Worm (Caenorhabditis elegans) whole organism, young adult: ENCODE measurements around the gene F58G6.3.

Experiments used
- B0261.1 ChIP-seq: sonication (generic microtip); optimal IDR thresholded peaks from 2 replicates; lab custom pipeline; 2016; ENCODE audit warnings: mild to moderate bottlenecking, missing genetic modification characterization, moderate library complexity, missing compliant biosample characterization
- C17E4.6 ChIP-seq: fragments of 200-800 bp; sonication (Bioruptor generic); IDR thresholded peaks from 2 replicates; pipeline ENCODE4 v1.3.6; 2022; ENCODE audit warnings: missing genetic modification reagents, missing genetic modification characterization, missing compliant biosample characterization
- F10E7.11 ChIP-seq: sonication (generic microtip); optimal IDR thresholded peaks from 2 replicates; lab custom pipeline; 2017; ENCODE audit warnings: mild to moderate bottlenecking, missing genetic modification characterization, moderate library complexity, missing compliant biosample characterization
- F52B5.7 ChIP-seq: sonication (generic microtip); optimal IDR thresholded peaks from 2 replicates; lab custom pipeline; 2016; ENCODE audit warnings: mild to moderate bottlenecking, missing genetic modification characterization, missing compliant biosample characterization
- K12H6.12 ChIP-seq: fragments of 200-800 bp; sonication (Bioruptor generic); optimal IDR thresholded peaks from 2 replicates; lab custom pipeline; 2018; ENCODE audit warnings: mild to moderate bottlenecking, missing genetic modification characterization, missing compliant biosample characterization
- T07F8.4 ChIP-seq: sonication (generic microtip); optimal IDR thresholded peaks from 2 replicates; lab custom pipeline; 2016; ENCODE audit warnings: mild to moderate bottlenecking, missing genetic modification characterization, moderate library complexity, missing compliant biosample characterization
- aptf-2 ChIP-seq: fragments of 200-800 bp; sonication (Bioruptor generic); conservative IDR thresholded peaks from 2 replicates; pipeline ENCODE4 v1.3.6; 2022; ENCODE audit warnings: missing genetic modification reagents, missing genetic modification characterization, missing compliant biosample characterization
- atf-7 ChIP-seq: sonication (generic microtip); optimal IDR thresholded peaks from 2 replicates; lab custom pipeline; 2017; ENCODE audit warnings: mild to moderate bottlenecking, missing genetic modification characterization, missing compliant biosample characterization
- attf-5 ChIP-seq: fragments of 200-800 bp; sonication (Bioruptor generic); optimal IDR thresholded peaks from 2 replicates; lab custom pipeline; 2018; ENCODE audit warnings: mild to moderate bottlenecking, missing genetic modification characterization, missing compliant biosample characterization
- cebp-1 ChIP-seq, 2 experiments: fragments of 200-800 bp in 1 of 2; sonication (Bioruptor generic) in 1 of 2; sonication (generic microtip) in 1 of 2; IDR thresholded peaks in 1 of 2; optimal IDR thresholded peaks in 1 of 2; 2 replicates each; pipeline versions ENCODE4 v1.3.6 to Lab custom; 2017 to 2022; ENCODE audit warnings: missing compliant biosample characterization in 2 of 2, missing genetic modification characterization in 2 of 2, mild to moderate bottlenecking in 1 of 2, missing genetic modification reagents in 1 of 2, moderate library complexity in 1 of 2
- cebp-2 ChIP-seq: fragments of 200-800 bp; sonication (Bioruptor generic); IDR thresholded peaks from 2 replicates; pipeline ENCODE4 v1.3.6; 2022; ENCODE audit warnings: missing genetic modification characterization, missing compliant biosample characterization
- ceh-100 ChIP-seq: fragments of 200-800 bp; sonication (Bioruptor generic); IDR thresholded peaks from 2 replicates; pipeline ENCODE4 v1.3.6; 2022; ENCODE audit warnings: missing genetic modification reagents, missing genetic modification characterization, missing compliant biosample characterization
- ceh-27 ChIP-seq: fragments of 200-800 bp; sonication (Bioruptor generic); optimal IDR thresholded peaks from 2 replicates; lab custom pipeline; 2018; ENCODE audit warnings: mild to moderate bottlenecking, missing genetic modification characterization, moderate library complexity, missing compliant biosample characterization
- ceh-40 ChIP-seq: fragments of 200-800 bp; sonication (Bioruptor generic); IDR thresholded peaks from 2 replicates; pipeline ENCODE4 v1.3.6; 2022; ENCODE audit warnings: missing genetic modification characterization, missing compliant biosample characterization
- ceh-91 ChIP-seq: fragments of 200-800 bp; sonication (Bioruptor generic); IDR thresholded peaks from 2 replicates; pipeline ENCODE4 v1.3.6; 2022; ENCODE audit warnings: missing genetic modification reagents, missing genetic modification characterization, missing compliant biosample characterization
- die-1 ChIP-seq: sonication (generic microtip); optimal IDR thresholded peaks from 2 replicates; lab custom pipeline; 2016; ENCODE audit warnings: missing genotype, mild to moderate bottlenecking, missing genetic modification characterization, missing compliant biosample characterization
- egrh-3 ChIP-seq: fragments of 200-800 bp; sonication (Bioruptor generic); IDR thresholded peaks from 2 replicates; pipeline ENCODE4 v1.3.6; 2022; ENCODE audit warnings: missing genetic modification reagents, missing genetic modification characterization, missing compliant biosample characterization
- fkh-3 ChIP-seq: sonication (generic microtip); optimal IDR thresholded peaks from 2 replicates; lab custom pipeline; 2016; ENCODE audit warnings: mild to moderate bottlenecking, missing genetic modification characterization, missing compliant biosample characterization
- gei-17 ChIP-seq: fragments of 200-800 bp; sonication (Bioruptor generic); optimal IDR thresholded peaks from 2 replicates; lab custom pipeline; 2018; ENCODE audit warnings: mild to moderate bottlenecking, missing genetic modification characterization, missing compliant biosample characterization
- hlh-12 ChIP-seq: sonication (generic microtip); optimal IDR thresholded peaks from 2 replicates; lab custom pipeline; 2016; ENCODE audit warnings: missing genetic modification characterization, missing compliant biosample characterization
- hmg-1.2 ChIP-seq: fragments of 200-800 bp; sonication (Bioruptor generic); IDR thresholded peaks from 2 replicates; pipeline ENCODE4 v1.3.6; 2022; ENCODE audit warnings: missing genetic modification reagents, missing genetic modification characterization, missing compliant biosample characterization
- hmg-20 ChIP-seq: fragments of 200-800 bp; sonication (Bioruptor generic); IDR thresholded peaks from 2 replicates; pipeline ENCODE4 v1.3.6; 2022; ENCODE audit warnings: missing genetic modification reagents, missing genetic modification characterization, missing compliant biosample characterization
- hrde-1 ChIP-seq: sonication (generic microtip); optimal IDR thresholded peaks from 2 replicates; lab custom pipeline; 2016; ENCODE audit warnings: missing genetic modification characterization, mild to moderate bottlenecking, missing compliant biosample characterization, moderate library complexity, missing genotype, missing genetic modification reagents, borderline replicate concordance
- let-607 ChIP-seq, 2 experiments: fragments of 200-800 bp in 1 of 2; sonication (Bioruptor generic) in 1 of 2; sonication (generic microtip) in 1 of 2; optimal IDR thresholded peaks; 2 replicates each; lab custom pipeline; 2016 to 2018; ENCODE audit warnings: mild to moderate bottlenecking in 2 of 2, missing compliant biosample characterization in 2 of 2, missing genetic modification characterization in 2 of 2, moderate library complexity in 2 of 2, missing genotype in 1 of 2
- lin-35 ChIP-seq, 3 experiments: fragments of 150-350 bp in 2 of 3; sonication (generic microtip) in 1 of 3; optimal IDR thresholded peaks; 2 replicates each; lab custom pipeline; 2014 to 2018; ENCODE audit warnings: missing biosample characterization in 3 of 3, missing genetic modification characterization in 3 of 3, missing genetic modification reagents in 3 of 3
- lin-40 ChIP-seq: sonication (generic microtip); optimal IDR thresholded peaks from 2 replicates; lab custom pipeline; 2016; ENCODE audit warnings: missing genetic modification characterization, mild to moderate bottlenecking, missing compliant biosample characterization, missing genotype, missing genetic modification reagents
- lir-1 ChIP-seq: fragments of 200-800 bp; sonication (Bioruptor generic); conservative IDR thresholded peaks from 2 replicates; pipeline ENCODE4 v1.3.6; 2022; ENCODE audit warnings: missing genetic modification reagents, missing genetic modification characterization, missing compliant biosample characterization
- madf-3 ChIP-seq: fragments of 200-800 bp; sonication (Bioruptor generic); IDR thresholded peaks from 2 replicates; pipeline ENCODE4 v1.3.6; 2022; ENCODE audit warnings: missing genetic modification reagents, missing genetic modification characterization, missing compliant biosample characterization
- madf-6 ChIP-seq: fragments of 200-800 bp; sonication (Bioruptor generic); IDR thresholded peaks from 2 replicates; pipeline ENCODE4 v1.3.6; 2022; ENCODE audit warnings: missing genetic modification reagents, missing genetic modification characterization, missing compliant biosample characterization
- mel-28 ChIP-seq: sonication (generic microtip); optimal IDR thresholded peaks from 2 replicates; lab custom pipeline; 2016; ENCODE audit warnings: borderline replicate concordance, mild to moderate bottlenecking, missing genetic modification characterization, missing compliant biosample characterization
- nhr-27 ChIP-seq: fragments of 200-800 bp; sonication (Bioruptor generic); optimal IDR thresholded peaks from 2 replicates; lab custom pipeline; 2018; ENCODE audit warnings: mild to moderate bottlenecking, missing genetic modification characterization, moderate library complexity, missing compliant biosample characterization
- nhr-80 ChIP-seq: sonication (generic microtip); optimal IDR thresholded peaks from 2 replicates; lab custom pipeline; 2016; ENCODE audit warnings: missing genetic modification characterization, missing compliant biosample characterization
- pha-4 ChIP-seq: fragments of 150-350 bp; sonication (generic microtip); optimal IDR thresholded peaks from 2 replicates; lab custom pipeline; 2014; ENCODE audit warnings: missing biosample characterization, missing genetic modification reagents, missing genetic modification characterization
- sdz-38 ChIP-seq: sonication (generic microtip); optimal IDR thresholded peaks from 2 replicates; lab custom pipeline; 2016; ENCODE audit warnings: missing genotype, missing genetic modification characterization, missing compliant biosample characterization
- sea-2 ChIP-seq: fragments of 200-800 bp; sonication (Bioruptor generic); IDR thresholded peaks from 2 replicates; pipeline ENCODE4 v1.3.6; 2022; ENCODE audit warnings: missing genetic modification characterization, missing compliant biosample characterization
- snpc-3.4 ChIP-seq: sonication (generic microtip); optimal IDR thresholded peaks from 2 replicates; lab custom pipeline; 2017; ENCODE audit warnings: missing genetic modification characterization, mild to moderate bottlenecking, missing compliant biosample characterization, antibody characterized with exemption, moderate library complexity, missing genotype, missing genetic modification reagents
- snpc-4 ChIP-seq, 5 experiments: fragments of 150-350 bp in 1 of 5; sonication (generic microtip) in 4 of 5; optimal IDR thresholded peaks; 2 replicates each; lab custom pipeline; 2014 to 2018; ENCODE audit warnings: missing genetic modification characterization in 5 of 5, missing biosample characterization in 3 of 5, antibody characterized with exemption in 2 of 5, mild to moderate bottlenecking in 2 of 5, missing compliant biosample characterization in 2 of 5, missing genotype in 2 of 5, moderate library complexity in 2 of 5, missing genetic modification reagents in 1 of 5
- tlf-1 ChIP-seq: fragments of 200-800 bp; sonication (Bioruptor generic); optimal IDR thresholded peaks from 2 replicates; lab custom pipeline; 2018; ENCODE audit warnings: mild to moderate bottlenecking, missing genetic modification characterization, missing compliant biosample characterization
- zim-3 ChIP-seq: sonication (generic microtip); optimal IDR thresholded peaks from 2 replicates; lab custom pipeline; 2017; ENCODE audit warnings: mild to moderate bottlenecking, missing genetic modification characterization, moderate library complexity, missing compliant biosample characterization
- ztf-25 ChIP-seq: fragments of 200-800 bp; sonication (Bioruptor generic); IDR thresholded peaks from 2 replicates; pipeline ENCODE4 v1.3.6; 2022; ENCODE audit warnings: missing genetic modification reagents, missing genetic modification characterization, missing compliant biosample characterization
- ztf-28 ChIP-seq: fragments of 200-800 bp; sonication (Bioruptor generic); IDR thresholded peaks from 2 replicates; pipeline ENCODE4 v1.3.6; 2022; ENCODE audit warnings: missing genetic modification reagents, missing genetic modification characterization, missing compliant biosample characterization
- ztf-6 ChIP-seq: fragments of 200-800 bp; sonication (Bioruptor generic); IDR thresholded peaks from 2 replicates; pipeline ENCODE4 v1.3.6; 2022; ENCODE audit warnings: missing genetic modification reagents, missing genetic modification characterization, missing compliant biosample characterization

Gene F58G6.3

ce11 chrIV:9634848-9635247 lies 18.5 kb upstream of the F58G6.3 start, which contains the start of gene mca-1:
TSS of gene mca-1 (minus strand) at chrIV:9634948.
- no peak for TF ChIP-seq cebp-1 (GFP tag; IDR thresholded peaks at IDR 0.05; lab: Robert Waterston, UW)
- no peak for TF ChIP-seq cebp-1 (tag; optimal IDR thresholded peaks at IDR 0.05; lab: Kevin White, UChicago)
- TF ChIP-seq lin-35 (GFP tag; optimal IDR thresholded peaks at IDR 0.05; lab: Kevin White, UChicago), result no peak
- TF ChIP-seq die-1 (tag; lab: Kevin White, UChicago), result no peak
- no peak for TF ChIP-seq mel-28 (tag; lab: Kevin White, UChicago)
- no peak for TF ChIP-seq lin-40 (tag; lab: Kevin White, UChicago)
- no peak for TF ChIP-seq sdz-38
- TF ChIP-seq C17E4.6 (GFP tag; lab: Robert Waterston, UW), result no peak
- TF ChIP-seq F52B5.7, result no peak
- no peak for TF ChIP-seq lir-1 (GFP tag; lab: Robert Waterston, UW)
- TF ChIP-seq fkh-3 (tag; lab: Kevin White, UChicago), result no peak
- TF ChIP-seq ztf-28, result no peak
- TF ChIP-seq cebp-2, result no peak
- no peak for TF ChIP-seq tlf-1 (GFP tag; lab: Kevin White, UChicago)
- TF ChIP-seq pha-4, result no peak
- TF ChIP-seq madf-6 (GFP tag; lab: Robert Waterston, UW), result no peak
- no peak for TF ChIP-seq ceh-40 (GFP tag; lab: Robert Waterston, UW)
- no peak for TF ChIP-seq ceh-100 (GFP tag; lab: Robert Waterston, UW)
- no peak for TF ChIP-seq snpc-4 (GFP tag; optimal IDR thresholded peaks at IDR 0.05; lab: Kevin White, UChicago)
- TF ChIP-seq snpc-4 (tag; optimal IDR thresholded peaks at IDR 0.05; lab: Kevin White, UChicago), result no peak
- no peak for TF ChIP-seq sea-2

- TF ChIP-seq ceh-27 (GFP tag; lab: Kevin White, UChicago) (no peak), egrh-3 (GFP tag; lab: Robert Waterston, UW) (no peak), sdz-38 (no peak), nhr-27 (no peak), hlh-12 (tag; lab: Kevin White, UChicago) (no peak), B0261.1 (no peak), T07F8.4 (tag; lab: Kevin White, UChicago) (no peak), ztf-25 (GFP tag; lab: Robert Waterston, UW) (no peak), cebp-2 (no peak), die-1 (tag; lab: Kevin White, UChicago) (no peak), aptf-2 (GFP tag; lab: Robert Waterston, UW) (no peak), zim-3 (tag; lab: Kevin White, UChicago) (no peak)
Measured at ce11 chrIV:9641925-9642324, 11.4 kb upstream of the F58G6.3 start, which contains the start of gene del-2. TSS of gene del-2 (minus strand) at chrIV:9642025.

ce11 chrIV:9643188-9643587 lies 10.1 kb upstream of the F58G6.3 start, which contains the start of gene degl-2:
TSS of gene degl-2 (plus strand) at chrIV:9643488.
- no peak for TF ChIP-seq hmg-1.2 (GFP tag; lab: Robert Waterston, UW)
- TF ChIP-seq fkh-3 (tag; lab: Kevin White, UChicago), result no peak
- TF ChIP-seq F10E7.11 (tag; lab: Kevin White, UChicago), result no peak
- TF ChIP-seq ceh-91 (GFP tag; lab: Robert Waterston, UW), result no peak
- TF ChIP-seq K12H6.12 (tag; lab: Kevin White, UChicago), result no peak
- TF ChIP-seq, all 124 proteins: peak for 0

- no peak for TF ChIP-seq lin-35 (GFP tag; optimal IDR thresholded peaks at IDR 0.05; lab: Kevin White, UChicago)
- TF ChIP-seq atf-7, result peak; percentile 67
- TF ChIP-seq hmg-1.2 (GFP tag; lab: Robert Waterston, UW), result peak; percentile 90
- TF ChIP-seq fkh-3 (tag; lab: Kevin White, UChicago), result no peak
- no peak for TF ChIP-seq let-607 (tag; optimal IDR thresholded peaks at IDR 0.05; lab: Kevin White, UChicago)
- peak; percentile 33 for TF ChIP-seq lin-40 (tag; lab: Kevin White, UChicago)
- peak; percentile 36 for TF ChIP-seq nhr-80 (tag; lab: Kevin White, UChicago)
- TF ChIP-seq madf-3, result no peak
- TF ChIP-seq snpc-3.4 (tag; lab: Kevin White, UChicago), result no peak
- no peak for TF ChIP-seq snpc-4 (GFP tag; optimal IDR thresholded peaks at IDR 0.05; lab: Kevin White, UChicago)
- no peak for TF ChIP-seq snpc-4 (tag; optimal IDR thresholded peaks at IDR 0.05; lab: Kevin White, UChicago)
- no peak for TF ChIP-seq gei-17 (GFP tag; lab: Kevin White, UChicago)
- no peak for TF ChIP-seq ztf-6
- TF ChIP-seq hrde-1, result no peak
- no peak for TF ChIP-seq attf-5 (GFP tag; lab: Kevin White, UChicago)
- no peak for TF ChIP-seq hmg-20
Measured at ce11 chrIV:9647789-9648361, 5.5 kb upstream of the F58G6.3 start, which contains the start of gene amph-1. TSS of gene amph-1 (minus strand) at chrIV:9647873.
